Fruit fly (Drosophila melanogaster) whole organism, wandering third instar larva: ENCODE results near the gene Obp22a.
A peak's percentile ranks its signal among the peaks of the same experiment; 100 is the strongest.

ENCODE experiments used
- Abd-B ChIP-seq: fragments of >200 bp; optimal IDR thresholded peaks from 2 replicates; lab custom pipeline; 2017; ENCODE audit warnings: missing biosample characterization, missing genetic modification characterization
- CG32264 ChIP-seq: fragments of 200-800 bp; sonication (Bioruptor generic); optimal IDR thresholded peaks from 2 replicates; lab custom pipeline; 2016; ENCODE audit warnings: missing biosample characterization, missing genetic modification characterization
- CG9705 ChIP-seq: fragments of 200-800 bp; sonication (Bioruptor generic); optimal IDR thresholded peaks from 2 replicates; lab custom pipeline; 2018; ENCODE audit warnings: missing biosample characterization, mild to moderate bottlenecking, missing genetic modification characterization
- CrebA ChIP-seq: fragments of 200-800 bp; sonication (Bioruptor generic); optimal IDR thresholded peaks from 2 replicates; lab custom pipeline; 2016; ENCODE audit warnings: missing biosample characterization, mild to moderate bottlenecking, missing genetic modification characterization, borderline replicate concordance
- Dif ChIP-seq: fragments of 200-275, 200-300 bp; sonication (Bioruptor generic); optimal IDR thresholded peaks from 2 replicates; lab custom pipeline; 2018; ENCODE audit warnings: missing biosample characterization, missing genetic modification characterization; ENCODE audit not compliant: partially characterized antibody
- Hnf4 ChIP-seq: fragments of 200-800 bp; sonication (Bioruptor generic); optimal IDR thresholded peaks from 2 replicates; lab custom pipeline; 2016; ENCODE audit warnings: missing biosample characterization, mild to moderate bottlenecking, missing genetic modification characterization
- Hr78 ChIP-seq: fragments of >200 bp; optimal IDR thresholded peaks from 2 replicates; lab custom pipeline; 2017; ENCODE audit warnings: missing biosample characterization, missing genetic modification characterization
- Hr83 ChIP-seq: fragments of 200-300 bp; sonication (Bioruptor generic); optimal IDR thresholded peaks from 2 replicates; lab custom pipeline; 2016; ENCODE audit warnings: missing biosample characterization, mild to moderate bottlenecking, missing genetic modification characterization, moderate library complexity; ENCODE audit not compliant: poor library complexity, severe bottlenecking
- Jra ChIP-seq: sonication (Bioruptor generic); optimal IDR thresholded peaks from 2 replicates; lab custom pipeline; 2016; ENCODE audit warnings: missing biosample characterization, missing genetic modification characterization
- Mio ChIP-seq: sonication (Bioruptor generic); optimal IDR thresholded peaks from 2 replicates; lab custom pipeline; 2016; ENCODE audit warnings: missing biosample characterization, missing genetic modification characterization
- Myc ChIP-seq: fragments of >200 bp; optimal IDR thresholded peaks from 2 replicates; lab custom pipeline; 2017
- N ChIP-seq: fragments of >200 bp; optimal IDR thresholded peaks from 2 replicates; lab custom pipeline; 2018; ENCODE audit warnings: missing biosample characterization, missing external identifiers, missing genetic modification characterization
- Rel ChIP-seq, 2 experiments: fragments of 200-800 bp; sonication (Bioruptor generic) in 1 of 2; optimal IDR thresholded peaks; 2 replicates in 1 of 2; 3 replicates in 1 of 2; lab custom pipeline; 2016 to 2019; ENCODE audit warnings: mild to moderate bottlenecking in 2 of 2, missing biosample characterization in 2 of 2, missing genetic modification characterization in 2 of 2, moderate library complexity in 1 of 2
- Sp1 ChIP-seq: fragments of 200-800 bp; sonication (Bioruptor generic); optimal IDR thresholded peaks from 3 replicates; lab custom pipeline; 2019; ENCODE audit warnings: missing biosample characterization, mild to moderate bottlenecking, missing genetic modification characterization, moderate library complexity
- brk ChIP-seq: fragments of 200-800 bp; sonication (Bioruptor generic); optimal IDR thresholded peaks from 2 replicates; lab custom pipeline; 2016; ENCODE audit warnings: missing biosample characterization, mild to moderate bottlenecking, missing genetic modification characterization
- dl ChIP-seq, 2 experiments: fragments of 175-275, 200-275 bp in 1 of 2; fragments of 200-275 bp in 1 of 2; sonication (Bioruptor generic); optimal IDR thresholded peaks; lab custom pipeline; 2018; ENCODE audit warnings: mild to moderate bottlenecking in 2 of 2, missing biosample characterization in 2 of 2, missing genetic modification characterization in 2 of 2, moderate library complexity in 2 of 2; ENCODE audit not compliant: partially characterized antibody in 2 of 2, insufficient read depth in 1 of 2
- dsf ChIP-seq: sonication (Bioruptor generic); optimal IDR thresholded peaks from 2 replicates; lab custom pipeline; 2016; ENCODE audit warnings: missing biosample characterization, missing genetic modification characterization, borderline replicate concordance
- ey ChIP-seq: fragments of 200-800 bp; sonication (Bioruptor generic); optimal IDR thresholded peaks from 2 replicates; lab custom pipeline; 2016; ENCODE audit warnings: missing biosample characterization, missing genetic modification characterization
- foxo ChIP-seq, 2 experiments: fragments of 200-800 bp; sonication (Bioruptor generic); optimal IDR thresholded peaks; 2 replicates in 1 of 2; 3 replicates in 1 of 2; lab custom pipeline; 2016 to 2017; ENCODE audit warnings: missing biosample characterization in 2 of 2, missing genetic modification characterization in 2 of 2
- fru ChIP-seq: fragments of 200-800 bp; sonication (Bioruptor generic); optimal IDR thresholded peaks from 3 replicates; lab custom pipeline; 2016; ENCODE audit warnings: missing biosample characterization, mild to moderate bottlenecking, missing genetic modification characterization
- h ChIP-seq: fragments of 200-800 bp; sonication (Bioruptor generic); optimal IDR thresholded peaks from 3 replicates; lab custom pipeline; 2016; ENCODE audit warnings: missing biosample characterization, mild to moderate bottlenecking, missing genetic modification characterization
- jim ChIP-seq: fragments of 175-275, 200-325 bp; sonication (Bioruptor generic); optimal IDR thresholded peaks from 2 replicates; lab custom pipeline; 2016; ENCODE audit warnings: missing biosample characterization, mild to moderate bottlenecking, missing genetic modification characterization
- lola ChIP-seq: fragments of >200 bp; optimal IDR thresholded peaks from 2 replicates; lab custom pipeline; 2017; ENCODE audit warnings: missing biosample characterization, missing genetic modification characterization
- pan ChIP-seq: fragments of >200 bp; optimal IDR thresholded peaks from 2 replicates; lab custom pipeline; 2017
- psq ChIP-seq: fragments of 200-800 bp; sonication (Bioruptor generic); optimal IDR thresholded peaks from 3 replicates; lab custom pipeline; 2017; ENCODE audit warnings: missing biosample characterization, mild to moderate bottlenecking, missing genetic modification characterization, moderate library complexity
- rgr ChIP-seq: fragments of 200-800 bp; sonication (Bioruptor generic); optimal IDR thresholded peaks from 3 replicates; lab custom pipeline; 2016; ENCODE audit warnings: missing biosample characterization, mild to moderate bottlenecking, missing genetic modification characterization
- sage ChIP-seq: fragments of 200-800 bp; sonication (Bioruptor generic); optimal IDR thresholded peaks from 2 replicates; lab custom pipeline; 2016; ENCODE audit warnings: missing biosample characterization, mild to moderate bottlenecking, missing genetic modification characterization
- sv ChIP-seq: fragments of 200-800 bp; sonication (Bioruptor generic); optimal IDR thresholded peaks from 3 replicates; lab custom pipeline; 2016; ENCODE audit warnings: missing biosample characterization, missing genetic modification characterization
- tai ChIP-seq: sonication (Bioruptor generic); optimal IDR thresholded peaks from 2 replicates; lab custom pipeline; 2016; ENCODE audit warnings: missing biosample characterization, missing genetic modification characterization
- usp ChIP-seq: fragments of >200 bp; optimal IDR thresholded peaks from 2 replicates; lab custom pipeline; 2017; ENCODE audit warnings: missing biosample characterization, missing genetic modification characterization
- woc ChIP-seq: sonication (Bioruptor generic); optimal IDR thresholded peaks from 2 replicates; lab custom pipeline; 2016; ENCODE audit warnings: missing biosample characterization, mild to moderate bottlenecking, missing genetic modification characterization

Obp22a gene

DNA sequence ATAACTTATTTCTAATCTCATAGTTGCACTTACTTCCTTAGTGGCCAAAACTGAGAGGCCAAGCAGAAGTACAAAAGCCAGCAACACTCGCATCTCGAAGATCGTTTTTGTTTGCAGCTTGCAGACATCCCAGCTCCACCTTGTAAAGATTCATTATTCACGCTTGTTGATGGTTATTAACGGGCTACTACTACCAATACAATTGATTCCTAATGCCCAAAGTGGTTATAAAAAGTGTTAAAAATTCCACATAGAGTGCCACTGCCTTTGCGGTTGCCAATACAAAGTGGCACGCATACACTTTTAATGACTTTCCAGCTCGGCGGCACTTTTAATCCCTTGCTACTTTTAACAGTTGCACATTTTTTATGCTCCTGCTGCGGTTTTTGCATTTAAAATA lies at the start of gene Obp22a:
Obp22a (minus strand) TSS at position 101 of the 400 bp plus-strand sequence.
- TF ChIP-seq CG9705 (GFP tag; lab: Kevin White, UChicago): no peak
- no peak for TF ChIP-seq Abd-B (GFP tag; lab: Kevin White, UChicago)
- no peak for TF ChIP-seq jim
- TF ChIP-seq Sp1 (GFP tag; lab: Kevin White, UChicago): no peak
- no peak for TF ChIP-seq ey (GFP tag; lab: Kevin White, UChicago)
- no peak for TF ChIP-seq lola (GFP tag; lab: Kevin White, UChicago)
- no peak for TF ChIP-seq Dif
- no peak for TF ChIP-seq Hr78 (GFP tag; lab: Kevin White, UChicago)
- no peak for TF ChIP-seq Mio (GFP tag; lab: Kevin White, UChicago)

DNA sequence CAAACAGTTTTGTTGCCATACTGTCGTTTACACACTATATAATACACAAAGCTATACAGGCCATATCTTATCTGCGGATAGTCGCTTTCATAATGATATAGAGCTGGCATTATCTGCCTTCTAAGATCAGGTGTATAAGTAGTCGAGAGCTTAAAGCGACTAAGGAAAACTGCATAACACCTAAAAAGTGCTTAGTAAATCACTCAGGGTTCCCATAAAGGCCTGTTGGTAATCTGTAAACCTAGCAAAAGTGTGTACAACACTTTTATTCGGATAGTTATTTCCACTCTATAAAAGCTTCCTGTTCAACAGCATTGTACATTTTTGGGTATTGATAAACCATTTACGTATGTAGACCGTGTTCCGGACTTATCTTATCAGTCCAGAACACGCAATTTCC lies 47.5 kb upstream of the Obp22a start:
- TF ChIP-seq dsf (GFP tag; lab: Kevin White, UChicago) (no peak), woc (GFP tag; lab: Kevin White, UChicago) (no peak), jim (no peak), usp (no peak), Abd-B (GFP tag; lab: Kevin White, UChicago) (no peak), sv (GFP tag; lab: Kevin White, UChicago) (no peak), fru (GFP tag; lab: Kevin White, UChicago) (no peak), lola (GFP tag; lab: Kevin White, UChicago) (no peak), brk (GFP tag; lab: Kevin White, UChicago) (no peak), dl (GFP tag; optimal IDR thresholded peaks at IDR 0.05; lab: Kevin White, UChicago; ENCODE audit: insufficient read depth in 1 of 2, partially characterized antibody in 2 of 2) (no peak), Mio (GFP tag; lab: Kevin White, UChicago) (no peak)

DNA sequence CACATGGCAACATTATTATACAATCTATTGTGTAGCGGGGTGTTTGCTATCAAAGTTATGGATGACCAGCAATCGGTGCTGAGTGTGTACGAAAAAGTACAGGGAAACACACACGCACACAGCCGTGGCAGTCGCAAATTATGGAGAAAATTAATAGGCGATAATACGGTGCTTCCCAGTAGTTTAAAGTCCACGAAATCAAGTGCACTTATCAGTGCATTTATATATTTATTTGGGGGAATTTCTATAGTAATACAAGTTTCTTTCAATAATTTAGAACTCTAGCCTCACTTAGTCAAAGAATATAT lies 47.0 kb upstream of the Obp22a start:
- no peak for TF ChIP-seq Rel (GFP tag; optimal IDR thresholded peaks at IDR 0.05; lab: Kevin White, UChicago)
- peak; percentile 90 for TF ChIP-seq Rel (tag; optimal IDR thresholded peaks at IDR 0.05; lab: Kevin White, UChicago)
- no peak for TF ChIP-seq woc (GFP tag; lab: Kevin White, UChicago)
- no peak for TF ChIP-seq foxo (GFP tag; optimal IDR thresholded peaks at IDR 0.05; lab: Kevin White, UChicago)
- no peak for TF ChIP-seq rgr (GFP tag; lab: Kevin White, UChicago)
- TF ChIP-seq sv (GFP tag; lab: Kevin White, UChicago): no peak
- no peak for TF ChIP-seq pan (lab: Kevin White, UChicago)
- no peak for TF ChIP-seq fru (GFP tag; lab: Kevin White, UChicago)
- TF ChIP-seq N: no peak

DNA sequence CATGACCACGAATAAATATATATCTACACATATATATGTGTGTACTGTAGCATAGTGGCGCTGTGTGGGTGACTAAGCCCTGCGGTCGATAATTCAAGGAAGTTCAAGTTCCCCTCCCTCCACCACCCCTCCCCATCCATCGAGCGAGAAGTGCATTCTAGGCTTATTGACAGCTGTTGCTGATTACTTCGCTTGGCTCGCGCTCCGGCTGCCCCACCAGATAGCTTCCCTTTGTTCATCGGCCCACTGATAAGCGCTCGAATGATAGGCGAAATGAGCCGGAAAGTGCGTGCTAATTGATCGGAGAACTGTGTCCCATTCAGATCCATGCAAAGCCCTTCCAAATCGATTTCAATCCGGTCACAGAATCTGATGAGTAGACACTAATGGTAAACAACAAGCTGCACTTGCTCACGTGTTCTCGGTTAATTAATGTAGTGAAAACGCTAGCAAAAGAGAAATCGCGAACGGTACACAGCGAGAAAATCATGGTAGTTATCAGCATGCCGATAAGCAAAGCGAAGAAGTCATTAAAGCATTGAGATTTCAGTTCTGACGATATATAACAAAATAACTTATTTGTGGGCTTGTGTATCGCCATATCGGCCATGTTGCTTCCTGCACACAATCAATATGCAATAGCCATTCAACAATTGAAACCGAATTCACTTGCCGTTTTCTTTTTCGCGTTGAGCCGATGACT lies 46.4 kb upstream of the Obp22a start:
- TF ChIP-seq foxo (GFP tag; optimal IDR thresholded peaks at IDR 0.05; lab: Kevin White, UChicago): no peak
- TF ChIP-seq Abd-B (GFP tag; lab: Kevin White, UChicago): no peak
- TF ChIP-seq sage (GFP tag; lab: Kevin White, UChicago): no peak
- no peak for TF ChIP-seq tai (GFP tag; lab: Kevin White, UChicago)
- TF ChIP-seq usp: no peak
- peak; percentile 49 for TF ChIP-seq h
- TF ChIP-seq ey (GFP tag; lab: Kevin White, UChicago): peak; percentile 19
- TF ChIP-seq Hnf4 (GFP tag; lab: Kevin White, UChicago): peak; percentile 24
- TF ChIP-seq, all 38 proteins: peak for 3

DNA sequence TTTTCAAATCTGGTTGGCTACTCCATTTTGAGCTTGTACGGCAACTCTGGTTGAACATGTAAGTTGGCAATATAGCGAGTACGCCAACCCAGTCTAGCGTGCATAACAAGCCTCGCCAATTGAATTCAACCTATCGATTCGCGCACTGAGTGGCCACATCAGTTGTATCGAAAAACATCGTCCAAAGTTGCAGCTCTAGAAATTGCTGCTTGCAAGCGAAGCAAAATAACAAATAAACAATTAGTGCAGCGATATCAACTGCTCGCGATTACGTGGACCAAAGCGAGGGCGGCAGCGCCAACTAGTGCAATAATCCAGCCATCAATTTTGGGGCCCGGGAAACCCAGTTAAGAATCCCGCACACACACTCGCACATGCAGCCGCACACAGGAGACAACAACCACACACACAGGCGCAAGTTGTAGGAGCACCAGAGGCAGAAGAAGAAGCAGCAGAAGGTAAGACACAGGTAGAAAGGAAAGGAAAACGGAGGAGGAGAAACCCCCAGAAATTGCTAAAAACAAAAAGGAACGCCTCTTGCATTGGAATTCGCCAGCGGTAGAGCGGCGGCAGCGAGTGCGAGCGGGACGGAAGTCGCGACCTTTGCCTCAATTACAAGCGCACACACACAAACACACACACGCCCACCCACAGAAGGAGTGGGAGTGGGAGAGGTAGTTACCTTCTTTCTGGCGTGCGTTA lies 45.7 kb upstream of the Obp22a start:
- TF ChIP-seq CG32264 (no peak), Rel (GFP tag; optimal IDR thresholded peaks at IDR 0.05; lab: Kevin White, UChicago) (no peak), Rel (tag; optimal IDR thresholded peaks at IDR 0.05; lab: Kevin White, UChicago) (peak; percentile 71), sage (GFP tag; lab: Kevin White, UChicago) (no peak), Myc (lab: Kevin White, UChicago) (peak; percentile 86), Hr83 (peak; percentile 1), N (peak; percentile 21), Jra (no peak), CrebA (no peak), dsf (GFP tag; lab: Kevin White, UChicago) (no peak), Dif (no peak), psq (peak; percentile 49)
